Fruit fly (Drosophila melanogaster) whole organism, pupa: ENCODE data around the gene CG4766.

Source experiments
- CG10348 ChIP-seq: fragments of 200-800 bp; sonication (Bioruptor generic); IDR thresholded peaks from 2 replicates; pipeline ENCODE4 v1.3.6; 2022; ENCODE audit warnings: missing biosample characterization, missing genetic modification characterization
- CG12605 ChIP-seq: fragments of 200-800 bp; sonication (Bioruptor generic); IDR thresholded peaks from 2 replicates; pipeline ENCODE4 v1.3.6; 2022; ENCODE audit warnings: missing biosample characterization, missing genetic modification characterization
- CG13204 ChIP-seq: fragments of 200-800 bp; sonication (Bioruptor generic); optimal IDR thresholded peaks from 2 replicates; lab custom pipeline; 2018; ENCODE audit warnings: missing biosample characterization, mild to moderate bottlenecking, missing genetic modification characterization, moderate library complexity
- CG14655 ChIP-seq: fragments of 200-800 bp; sonication (Bioruptor generic); optimal IDR thresholded peaks from 3 replicates; lab custom pipeline; 2017; ENCODE audit warnings: mild to moderate bottlenecking, missing biosample characterization, missing genetic modification reagents, missing genetic modification characterization
- CG15710 ChIP-seq: fragments of 200-800 bp; sonication (Bioruptor generic); optimal IDR thresholded peaks from 2 replicates; lab custom pipeline; 2018; ENCODE audit warnings: missing biosample characterization, mild to moderate bottlenecking, missing genetic modification characterization, moderate library complexity
- CG17806 ChIP-seq: fragments of 200-800 bp; sonication (Bioruptor generic); optimal IDR thresholded peaks from 2 replicates; lab custom pipeline; 2018; ENCODE audit warnings: missing biosample characterization, mild to moderate bottlenecking, missing genetic modification characterization, moderate library complexity
- CG32121 ChIP-seq: fragments of 200-800 bp; sonication (Bioruptor generic); IDR thresholded peaks from 2 replicates; pipeline ENCODE4 v1.3.6; 2022; ENCODE audit warnings: missing biosample characterization, missing genetic modification characterization
- CG34367 ChIP-seq: fragments of 200-800 bp; sonication (Bioruptor generic); optimal IDR thresholded peaks from 2 replicates; lab custom pipeline; 2018; ENCODE audit warnings: missing biosample characterization, mild to moderate bottlenecking, missing genetic modification characterization
- CG4496 ChIP-seq: fragments of 200-800 bp; sonication (Bioruptor generic); IDR thresholded peaks from 3 replicates; pipeline ENCODE4 v1.3.6; 2022; ENCODE audit warnings: missing biosample characterization, missing genetic modification characterization
- CG8159 ChIP-seq: fragments of 200-800 bp; sonication (Bioruptor generic); optimal IDR thresholded peaks from 3 replicates; lab custom pipeline; 2018; ENCODE audit warnings: missing biosample characterization, mild to moderate bottlenecking, missing genetic modification characterization, moderate library complexity
- CG8301 ChIP-seq: fragments of 200-800 bp; sonication (Bioruptor generic); optimal IDR thresholded peaks from 2 replicates; lab custom pipeline; 2018; ENCODE audit warnings: missing biosample characterization, mild to moderate bottlenecking, missing genetic modification characterization
- CG9948 ChIP-seq: fragments of 200-800 bp; sonication (Bioruptor generic); optimal IDR thresholded peaks from 2 replicates; lab custom pipeline; 2018; ENCODE audit warnings: missing biosample characterization, mild to moderate bottlenecking, missing genetic modification characterization, moderate library complexity
- D1 ChIP-seq: fragments of 200-800 bp; sonication (Bioruptor generic); optimal IDR thresholded peaks from 2 replicates; lab custom pipeline; 2018; ENCODE audit warnings: missing biosample characterization, mild to moderate bottlenecking, missing genetic modification characterization, moderate library complexity
- EcR ChIP-seq: fragments of 200-800 bp; sonication (Bioruptor generic); optimal IDR thresholded peaks from 3 replicates; lab custom pipeline; 2019; ENCODE audit warnings: missing biosample characterization, missing genetic modification characterization, mild to moderate bottlenecking, moderate library complexity, missing genetic modification reagents
- Ets98B ChIP-seq: fragments of 200-800 bp; sonication (Bioruptor generic); IDR thresholded peaks from 2 replicates; pipeline ENCODE4 v1.3.6; 2022; ENCODE audit warnings: missing biosample characterization, missing genetic modification characterization
- Pif1A ChIP-seq: fragments of 200-800 bp; sonication (Bioruptor generic); optimal IDR thresholded peaks from 3 replicates; lab custom pipeline; 2016; ENCODE audit warnings: missing biosample characterization, missing genetic modification characterization
- Pif1B ChIP-seq: fragments of 200-800 bp; sonication (Bioruptor generic); optimal IDR thresholded peaks from 3 replicates; lab custom pipeline; 2016; ENCODE audit warnings: missing biosample characterization, missing genetic modification characterization
- Snoo ChIP-seq: fragments of 200-800 bp; sonication (Bioruptor generic); optimal IDR thresholded peaks from 3 replicates; lab custom pipeline; 2017; ENCODE audit warnings: missing biosample characterization, mild to moderate bottlenecking, missing genetic modification characterization, inconsistent platforms
- fd96Ca ChIP-seq: fragments of 200-800 bp; sonication (Bioruptor generic); IDR thresholded peaks from 3 replicates; pipeline ENCODE4 v1.3.6; 2022; ENCODE audit warnings: missing biosample characterization, missing genetic modification characterization
- gl ChIP-seq: fragments of 200-800 bp; sonication (Bioruptor generic); optimal IDR thresholded peaks from 2 replicates; lab custom pipeline; 2018; ENCODE audit warnings: missing biosample characterization, mild to moderate bottlenecking, missing genetic modification characterization
- rn ChIP-seq: fragments of 200-800 bp; sonication (Bioruptor generic); IDR thresholded peaks from 2 replicates; pipeline ENCODE4 v1.3.6; 2022; ENCODE audit warnings: missing biosample characterization, missing genetic modification characterization

CG4766 gene

DNA sequence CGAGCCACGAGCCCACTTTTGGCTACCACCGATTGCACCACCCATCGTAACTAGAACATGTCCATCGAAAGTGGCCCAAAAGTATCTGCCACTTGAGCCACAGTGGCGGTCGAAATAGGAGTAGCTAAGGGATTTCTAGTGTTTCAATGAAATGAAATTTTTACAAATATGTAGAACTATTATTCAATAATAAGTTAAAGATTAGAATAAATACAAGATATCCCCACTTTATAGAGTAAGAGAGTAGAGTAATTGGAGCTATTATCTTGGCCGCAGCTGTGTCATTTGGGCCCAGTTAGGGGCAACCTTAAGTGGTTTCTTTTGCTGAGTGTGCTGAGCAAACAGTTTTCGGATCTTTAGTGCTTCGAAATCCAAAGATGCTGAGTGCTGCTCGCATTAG lies 11.2 kb downstream of the CG4766 start:
- TF ChIP-seq CG4496 (GFP tag; lab: Robert Waterston, UW) (peak; percentile 56; the same call in 1 of the 3 replicates), CG9948 (tag; lab: Kevin White, UChicago) (no peak), CG14655 (GFP tag; lab: Kevin White, UChicago) (peak; percentile 26)

DNA sequence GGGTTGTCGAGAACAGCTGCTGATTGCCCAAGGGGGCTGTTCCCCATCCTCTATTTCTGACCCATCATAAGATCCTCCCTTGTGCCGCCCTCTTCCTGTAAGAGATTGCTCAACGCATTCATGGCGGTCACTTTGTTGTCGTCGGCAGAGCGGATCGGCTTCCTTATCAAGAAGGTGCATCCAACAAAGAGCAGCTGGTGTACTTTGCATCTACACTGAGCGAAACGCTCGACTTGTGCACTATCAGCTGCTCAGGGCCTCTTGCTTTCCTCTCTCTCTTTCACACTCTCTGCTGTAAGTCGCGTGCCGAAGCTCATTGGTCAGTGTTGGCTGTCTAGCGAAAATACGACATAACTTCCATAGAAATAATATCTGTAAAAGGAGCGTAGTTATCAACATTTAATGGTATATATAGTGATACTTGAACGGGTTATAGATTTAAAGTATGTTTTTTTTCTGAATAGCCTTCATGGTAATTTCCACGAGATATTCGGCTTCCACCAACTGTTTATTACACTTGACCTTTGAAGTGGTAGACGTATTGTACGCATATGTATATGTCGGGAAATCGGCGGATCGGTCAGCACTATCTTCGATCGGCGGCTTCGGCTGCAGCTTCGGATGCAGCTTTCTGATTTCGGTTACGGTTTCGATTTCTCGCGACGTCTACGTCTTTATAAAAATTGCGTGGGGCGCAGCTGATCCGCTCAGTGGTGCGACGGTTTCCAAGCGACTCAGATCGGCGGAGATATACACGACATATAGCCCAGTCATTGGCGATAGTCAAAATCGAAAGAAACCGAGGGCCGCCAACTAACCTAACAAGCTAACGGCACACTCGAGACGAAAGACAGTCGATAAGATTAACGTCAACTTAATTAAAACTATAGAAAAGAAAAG lies 12.3 kb downstream of the CG4766 start, which contains the start of gene CG5966:
Gene CG5966 (plus strand): TSS at position 704 of the 900 bp plus-strand sequence.
- no peak for TF ChIP-seq Snoo (tag; lab: Kevin White, UChicago)
- peak; percentile 75 for TF ChIP-seq CG13204 (GFP tag; lab: Kevin White, UChicago)
- TF ChIP-seq EcR, result no peak
- TF ChIP-seq CG9948 (tag; lab: Kevin White, UChicago), result no peak
- TF ChIP-seq Pif1B, result no peak
- TF ChIP-seq CG8301, result peak; percentile 18
- no peak for TF ChIP-seq CG15710 (tag; lab: Kevin White, UChicago)
- TF ChIP-seq CG34367 (tag; lab: Kevin White, UChicago), result peak; percentile 8
- peak; percentile 79 for TF ChIP-seq gl
- peak; percentile 84 for TF ChIP-seq CG12605
- TF ChIP-seq CG32121 (GFP tag; lab: Robert Waterston, UW), result no peak; the same call in 1 of the 2 replicates
- TF ChIP-seq CG10348 (GFP tag; lab: Robert Waterston, UW), result no peak
- TF ChIP-seq rn, result no peak
- peak; percentile 35 for TF ChIP-seq Pif1A (GFP tag; lab: Kevin White, UChicago)
- peak; percentile 72 for TF ChIP-seq CG4496 (GFP tag; lab: Robert Waterston, UW)
- TF ChIP-seq CG14655 (GFP tag; lab: Kevin White, UChicago), result peak; percentile 56
- no peak for TF ChIP-seq CG8159 (tag; lab: Kevin White, UChicago)
- no peak for TF ChIP-seq D1 (tag; lab: Kevin White, UChicago)
- no peak for TF ChIP-seq CG17806 (tag; lab: Kevin White, UChicago)
- TF ChIP-seq Ets98B (GFP tag; lab: Robert Waterston, UW), result peak; percentile 70
- TF ChIP-seq fd96Ca (GFP tag; lab: Robert Waterston, UW), result peak; percentile 37; the same call in 1 of the 3 replicates

DNA sequence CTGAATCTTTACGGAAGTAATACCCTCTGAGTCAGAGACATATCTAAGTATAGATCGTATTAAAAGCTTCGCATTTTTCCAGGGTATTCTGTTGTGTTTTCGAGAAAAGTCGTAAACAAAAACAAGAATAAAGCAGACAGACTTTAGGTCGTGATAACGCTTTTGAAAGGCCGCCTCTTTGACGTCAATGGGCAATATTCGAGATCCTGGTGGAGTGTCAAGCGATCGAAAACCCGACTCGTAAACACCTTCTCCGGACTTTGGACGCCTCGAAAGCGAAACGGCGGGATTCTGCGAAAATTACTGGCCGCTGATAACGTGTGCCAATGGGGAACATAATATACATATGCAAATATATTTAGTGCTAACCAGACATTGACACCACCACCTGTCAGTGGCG lies 13.2 kb downstream of the CG4766 start:
- TF ChIP-seq EcR, result no peak
- no peak for TF ChIP-seq CG9948 (tag; lab: Kevin White, UChicago)
- no peak for TF ChIP-seq CG12605
- TF ChIP-seq CG4496 (GFP tag; lab: Robert Waterston, UW), result no peak
- TF ChIP-seq CG17806 (tag; lab: Kevin White, UChicago), result no peak
- TF ChIP-seq D1 (tag; lab: Kevin White, UChicago), result no peak
- TF ChIP-seq Ets98B (GFP tag; lab: Robert Waterston, UW), result no peak
- TF ChIP-seq CG15710 (tag; lab: Kevin White, UChicago), result no peak
- no peak for TF ChIP-seq gl
- TF ChIP-seq Pif1B, result no peak
- no peak for TF ChIP-seq CG8159 (tag; lab: Kevin White, UChicago)
- no peak for TF ChIP-seq CG10348 (GFP tag; lab: Robert Waterston, UW)
- TF ChIP-seq CG32121 (GFP tag; lab: Robert Waterston, UW), result no peak
- no peak for TF ChIP-seq CG8301
- TF ChIP-seq Snoo (tag; lab: Kevin White, UChicago), result no peak
- no peak for TF ChIP-seq Pif1A (GFP tag; lab: Kevin White, UChicago)
- no peak for TF ChIP-seq rn
- no peak for TF ChIP-seq CG14655 (GFP tag; lab: Kevin White, UChicago)

DNA sequence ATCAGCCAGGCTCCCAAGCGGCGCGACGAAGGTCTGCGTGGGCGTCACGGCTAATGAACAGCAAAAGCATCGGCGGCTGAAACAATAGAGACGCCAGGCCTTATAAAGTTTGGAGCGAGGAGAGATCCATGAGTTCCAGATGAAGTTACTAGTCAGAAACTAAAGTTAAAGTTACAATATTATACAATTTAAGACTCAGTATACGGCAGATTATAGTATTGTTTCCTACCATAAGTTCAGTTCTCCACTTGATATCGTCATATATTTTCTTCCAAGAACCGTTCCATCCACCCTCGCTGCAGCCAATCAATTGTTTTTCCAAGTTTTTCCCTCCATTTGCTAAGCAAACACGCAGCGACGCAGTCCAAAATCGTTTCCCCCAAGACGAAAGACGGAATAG lies 17.2 kb downstream of the CG4766 start:
- TF ChIP-seq gl (no peak), CG8159 (tag; lab: Kevin White, UChicago) (no peak)

DNA sequence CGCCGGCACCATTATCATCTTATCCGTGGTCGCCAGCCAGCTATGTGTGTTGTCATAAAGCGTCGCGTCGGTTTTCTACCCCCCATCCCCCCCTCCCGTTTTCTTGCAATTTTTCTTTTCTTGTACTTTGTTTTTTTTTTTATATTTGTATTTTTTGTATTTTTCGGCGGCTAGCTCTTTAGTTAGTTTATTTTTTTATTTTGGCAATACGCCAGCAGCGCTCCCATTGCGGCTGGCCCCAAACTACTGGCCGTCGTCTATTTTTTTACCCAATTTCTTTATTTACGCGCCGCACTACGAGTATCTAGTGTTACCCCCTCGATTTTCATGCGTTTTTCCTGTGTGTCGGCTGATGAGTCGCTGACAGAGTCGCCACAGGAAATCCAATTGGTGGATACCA lies 19.2 kb downstream of the CG4766 start:
- TF ChIP-seq CG8159 (tag; lab: Kevin White, UChicago) (no peak), CG14655 (GFP tag; lab: Kevin White, UChicago) (no peak), CG15710 (tag; lab: Kevin White, UChicago) (no peak), EcR (no peak), CG17806 (tag; lab: Kevin White, UChicago) (no peak), CG4496 (GFP tag; lab: Robert Waterston, UW) (peak; percentile 26; the same call in 1 of the 3 replicates), CG32121 (GFP tag; lab: Robert Waterston, UW) (peak; percentile 23; the same call in 1 of the 2 replicates), rn (no peak), CG12605 (peak; percentile 11; the same call in 1 of the 2 replicates), gl (no peak), Ets98B (GFP tag; lab: Robert Waterston, UW) (peak; percentile 50), Snoo (tag; lab: Kevin White, UChicago) (no peak), fd96Ca (GFP tag; lab: Robert Waterston, UW) (no peak)

DNA sequence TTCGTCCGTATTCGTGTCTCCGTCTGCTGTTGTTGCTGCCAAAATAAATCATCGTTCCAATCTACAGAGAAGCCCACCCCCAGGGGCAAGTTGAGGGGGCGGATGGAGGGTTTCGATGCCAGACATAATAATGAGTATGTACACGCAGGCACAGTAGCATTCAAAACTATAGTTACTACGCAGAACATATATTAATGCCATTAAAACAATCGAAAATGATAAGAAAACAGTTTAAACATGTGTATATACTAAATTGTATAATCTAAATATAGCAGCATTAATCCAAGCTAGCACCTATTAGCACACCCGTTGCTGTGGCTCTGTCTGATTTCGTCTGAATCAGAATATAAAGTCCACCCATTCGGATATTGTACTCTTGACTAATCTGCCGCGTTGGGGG lies 19.7 kb downstream of the CG4766 start:
- TF ChIP-seq Pif1B, result peak; percentile 72
- no peak for TF ChIP-seq CG10348 (GFP tag; lab: Robert Waterston, UW)
- TF ChIP-seq CG14655 (GFP tag; lab: Kevin White, UChicago), result peak; percentile 57
- peak; percentile 75 for TF ChIP-seq Pif1A (GFP tag; lab: Kevin White, UChicago)
- peak; percentile 46 for TF ChIP-seq CG13204 (GFP tag; lab: Kevin White, UChicago)
- TF ChIP-seq gl, result peak; percentile 63
- TF ChIP-seq CG32121 (GFP tag; lab: Robert Waterston, UW), result peak; percentile 72
- TF ChIP-seq CG15710 (tag; lab: Kevin White, UChicago), result peak; percentile 68
- peak; percentile 63 for TF ChIP-seq CG17806 (tag; lab: Kevin White, UChicago)
- peak; percentile 60 for TF ChIP-seq CG34367 (tag; lab: Kevin White, UChicago)
- peak; percentile 88 for TF ChIP-seq Snoo (tag; lab: Kevin White, UChicago)
- no peak for TF ChIP-seq EcR
- no peak for TF ChIP-seq D1 (tag; lab: Kevin White, UChicago)
- TF ChIP-seq CG8301, result peak; percentile 62
- TF ChIP-seq rn, result 0 out of 2 replicates have a peak, but pooled peaks have one; percentile 17
- TF ChIP-seq Ets98B (GFP tag; lab: Robert Waterston, UW), result peak; percentile 83
- TF ChIP-seq CG4496 (GFP tag; lab: Robert Waterston, UW), result peak; percentile 82
- peak; percentile 64; the same call in 1 of the 2 replicates for TF ChIP-seq CG12605
- TF ChIP-seq CG9948 (tag; lab: Kevin White, UChicago), result peak; percentile 61
- TF ChIP-seq fd96Ca (GFP tag; lab: Robert Waterston, UW), result peak; percentile 79
- TF ChIP-seq CG8159 (tag; lab: Kevin White, UChicago), result peak; percentile 75
